Worm (Caenorhabditis elegans): Measurements from ENCODE around the gene nrf-5.

The nrf-5 gene

DNA sequence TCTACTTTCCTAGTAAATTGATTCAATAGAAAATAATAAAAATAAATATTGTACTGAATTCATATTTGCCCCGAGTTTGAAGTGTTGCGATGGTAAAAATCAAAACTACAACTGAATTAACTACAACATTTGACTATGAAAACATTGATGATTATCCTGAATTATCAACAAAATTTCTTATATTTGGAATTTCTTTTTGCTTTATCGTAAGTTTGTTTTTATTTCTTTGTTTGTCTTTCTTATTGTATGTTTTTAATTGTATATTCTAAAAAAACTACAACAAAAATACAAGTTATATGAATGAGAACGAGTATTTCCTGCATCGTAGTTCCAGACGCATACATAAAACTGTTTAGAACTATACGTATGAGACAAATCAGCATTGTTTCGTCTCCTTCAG lies 9.1 kb downstream of the nrf-5 start, which contains the start of gene srx-128:
Gene srx-128 (plus strand): TSS at position 301 of the 400 bp plus-strand sequence.
- TF ChIP-seq Y116A8C.19 (tag; optimal IDR thresholded peaks at IDR 0.05; ENCODE audit: borderline replicate concordance) (no peak), lin-35 (GFP tag; optimal IDR thresholded peaks at IDR 0.05) (no peak), efl-1 (optimal IDR thresholded peaks at IDR 0.05) (no peak), efl-1 (GFP tag; optimal IDR thresholded peaks at IDR 0.05 in 1 of 2) (peak in 1 of 2 experiments; percentile 47), elt-3 (tag; optimal IDR thresholded peaks at IDR 0.05) (no peak), snpc-4 (tag; optimal IDR thresholded peaks at IDR 0.05) (no peak)

DNA sequence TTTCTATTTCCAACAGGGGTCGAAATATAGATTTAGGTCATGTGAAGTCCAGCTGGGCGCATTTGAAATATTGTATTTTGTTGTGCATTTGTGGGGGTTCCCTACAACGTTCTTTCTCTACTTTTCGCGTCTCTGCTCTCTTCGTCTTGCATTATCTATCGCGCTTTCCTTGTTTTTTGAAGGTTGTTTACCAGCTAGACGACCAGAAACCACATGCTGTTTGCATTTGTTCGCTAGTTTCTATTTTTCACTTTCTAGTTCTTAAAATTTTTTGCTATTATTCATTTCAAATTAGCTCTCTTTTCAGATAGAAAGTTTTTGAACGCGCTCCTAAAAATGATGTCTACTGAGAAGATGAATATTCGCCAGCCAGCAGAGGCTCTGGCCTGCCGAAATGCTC lies 11.4 kb downstream of the nrf-5 start, which contains the start of gene F55B12.10:
Gene F55B12.10 (plus strand): TSS at position 301 of the 400 bp plus-strand sequence.
- no peak for TF ChIP-seq lin-14 (GFP tag; optimal IDR thresholded peaks at IDR 0.05)
- TF ChIP-seq efl-1 (optimal IDR thresholded peaks at IDR 0.05): no peak
- no peak for TF ChIP-seq efl-1 (GFP tag; optimal IDR thresholded peaks at IDR 0.05 in 1 of 2)
- no peak for TF ChIP-seq sox-4 (tag; optimal IDR thresholded peaks at IDR 0.05)
- no peak for TF ChIP-seq tlp-1 (tag; optimal IDR thresholded peaks at IDR 0.05)
- no peak for TF ChIP-seq lin-15B (tag; optimal IDR thresholded peaks at IDR 0.05)
- no peak for TF ChIP-seq unc-86 (tag; optimal IDR thresholded peaks at IDR 0.05)
- no peak for TF ChIP-seq pax-3 (tag; optimal IDR thresholded peaks at IDR 0.05)
- TF ChIP-seq C16A3.4 (tag; optimal IDR thresholded peaks at IDR 0.05): no peak
- TF ChIP-seq ceh-88 (GFP tag; IDR thresholded peaks at IDR 0.05): no peak
- no peak for TF ChIP-seq snpc-4 (tag; optimal IDR thresholded peaks at IDR 0.05)
- TF ChIP-seq nhr-76 (tag; optimal IDR thresholded peaks at IDR 0.05): no peak
- no peak for TF ChIP-seq unc-62 (GFP tag; optimal IDR thresholded peaks at IDR 0.05)
- no peak for TF ChIP-seq mab-9 (GFP tag; IDR thresholded peaks at IDR 0.05)
- TF ChIP-seq nhr-84 (tag; optimal IDR thresholded peaks at IDR 0.05): no peak
- no peak for TF ChIP-seq fkh-8 (tag; optimal IDR thresholded peaks at IDR 0.05)
- no peak for TF ChIP-seq swsn-7 (tag; optimal IDR thresholded peaks at IDR 0.05)
- no peak for TF ChIP-seq aha-1 (tag; optimal IDR thresholded peaks at IDR 0.05)
- no peak for TF ChIP-seq lin-13 (GFP tag; optimal IDR thresholded peaks at IDR 0.05)

DNA sequence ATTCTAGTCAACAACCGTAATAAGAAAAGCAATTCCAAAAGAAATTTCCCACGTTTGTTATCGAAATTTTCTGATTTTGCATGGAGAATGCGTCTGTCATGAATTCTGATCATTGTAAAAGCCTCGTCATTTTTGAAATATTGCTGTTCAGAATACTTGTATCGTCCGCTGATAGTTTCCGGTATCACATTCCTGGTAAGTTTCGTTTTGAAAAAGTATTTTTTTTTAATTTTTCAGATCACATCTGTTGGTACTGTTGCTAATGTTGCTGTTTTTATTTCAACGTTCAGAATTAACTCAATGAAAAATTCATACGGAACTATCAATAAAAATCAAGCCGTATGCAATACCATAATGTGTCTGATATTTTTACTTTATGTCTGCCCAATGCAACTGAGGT lies 12.8 kb downstream of the nrf-5 start, which contains the start of gene srx-17:
Gene srx-17 (plus strand): TSS at position 301 of the 400 bp plus-strand sequence.
- no peak for TF ChIP-seq ceh-90 (tag; optimal IDR thresholded peaks at IDR 0.05)
- no peak for TF ChIP-seq nhr-71 (tag; optimal IDR thresholded peaks at IDR 0.05)
- no peak for TF ChIP-seq nhr-20 (tag; optimal IDR thresholded peaks at IDR 0.05)
- TF ChIP-seq nhr-12 (tag; optimal IDR thresholded peaks at IDR 0.05): no peak
- TF ChIP-seq efl-1 (optimal IDR thresholded peaks at IDR 0.05): no peak
- TF ChIP-seq efl-1 (GFP tag; optimal IDR thresholded peaks at IDR 0.05 in 1 of 2): peak in 1 of 2 experiments; percentile 29
- no peak for TF ChIP-seq ceh-88 (GFP tag; IDR thresholded peaks at IDR 0.05)
- no peak for TF ChIP-seq C16A3.4 (tag; optimal IDR thresholded peaks at IDR 0.05)

DNA sequence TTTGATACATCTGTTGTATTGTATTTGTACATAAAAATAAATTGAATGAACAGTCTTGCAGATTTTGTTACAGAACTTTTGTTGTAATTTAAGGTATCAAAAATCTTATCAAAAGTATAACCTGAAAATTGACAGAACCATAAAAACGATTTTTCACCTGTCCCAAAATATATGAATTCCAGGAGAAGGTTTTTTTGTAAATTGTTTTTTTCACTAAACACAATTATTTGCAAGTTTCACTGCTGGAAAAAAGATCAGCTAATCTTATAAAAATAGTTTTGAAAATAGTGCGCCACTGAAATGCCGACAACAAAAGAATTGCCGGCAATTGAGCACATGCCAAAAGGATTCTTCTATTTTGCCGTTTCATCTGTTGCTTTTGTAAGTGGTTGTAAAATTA lies 15.1 kb downstream of the nrf-5 start, which contains the start of gene srx-130:
Gene srx-130 (plus strand): TSS at position 301 of the 400 bp plus-strand sequence.
- TF ChIP-seq pax-3 (tag; optimal IDR thresholded peaks at IDR 0.05): no peak
- TF ChIP-seq snu-23 (GFP tag; optimal IDR thresholded peaks at IDR 0.05): no peak
- no peak for TF ChIP-seq efl-3 (GFP tag; optimal IDR thresholded peaks at IDR 0.05)
- TF ChIP-seq zag-1 (tag; optimal IDR thresholded peaks at IDR 0.05): no peak
- TF ChIP-seq egl-13 (tag; optimal IDR thresholded peaks at IDR 0.05): no peak
- TF ChIP-seq nhr-76 (tag; optimal IDR thresholded peaks at IDR 0.05): no peak
- no peak for TF ChIP-seq elt-2 (tag; optimal IDR thresholded peaks at IDR 0.05)
- no peak for TF ChIP-seq C16A3.4 (tag; optimal IDR thresholded peaks at IDR 0.05)
- TF ChIP-seq ztf-11 (tag; optimal IDR thresholded peaks at IDR 0.05): no peak
- no peak for TF ChIP-seq elt-3 (tag; optimal IDR thresholded peaks at IDR 0.05)
- no peak for TF ChIP-seq ceh-8 (GFP tag; optimal IDR thresholded peaks at IDR 0.05)
- no peak for TF ChIP-seq mep-1 (tag; optimal IDR thresholded peaks at IDR 0.05)
- no peak for TF ChIP-seq sptf-1 (tag; optimal IDR thresholded peaks at IDR 0.05)

DNA sequence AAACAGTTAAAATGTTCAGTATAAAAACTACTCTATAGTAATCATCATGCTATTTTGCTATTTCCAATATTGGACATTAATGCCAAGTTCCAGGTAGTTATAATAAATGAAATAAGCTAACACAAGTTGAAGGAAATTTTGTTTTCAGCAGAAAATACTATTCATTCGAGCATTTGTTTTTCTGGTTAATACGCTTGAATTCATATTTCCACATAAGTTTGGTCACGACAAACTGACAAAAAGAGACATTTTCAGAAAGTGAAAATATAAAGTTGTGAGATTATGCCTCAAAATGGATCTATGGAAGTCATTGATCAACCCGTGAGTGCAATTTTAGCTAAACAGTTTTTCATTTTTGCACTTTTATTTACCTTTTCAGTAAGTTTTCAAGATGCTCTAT lies 17.1 kb downstream of the nrf-5 start, which contains the start of gene srx-131:
Gene srx-131 (plus strand): TSS at position 301 of the 400 bp plus-strand sequence.
- TF ChIP-seq lin-13 (GFP tag; optimal IDR thresholded peaks at IDR 0.05): no peak
- TF ChIP-seq nhr-76 (tag; optimal IDR thresholded peaks at IDR 0.05): no peak
- no peak for TF ChIP-seq ztf-4 (tag; optimal IDR thresholded peaks at IDR 0.05)
- no peak for TF ChIP-seq irx-1 (tag; optimal IDR thresholded peaks at IDR 0.05)
- TF ChIP-seq nhr-71 (tag; optimal IDR thresholded peaks at IDR 0.05): no peak
- TF ChIP-seq xbp-1 (tag; optimal IDR thresholded peaks at IDR 0.05): no peak
- TF ChIP-seq efl-1 (optimal IDR thresholded peaks at IDR 0.05): no peak
- no peak for TF ChIP-seq efl-1 (GFP tag; optimal IDR thresholded peaks at IDR 0.05 in 1 of 2)
- TF ChIP-seq skn-1 (tag; optimal IDR thresholded peaks at IDR 0.05): no peak

Data from whole organism, L1 larva.